Worm (Caenorhabditis elegans) whole organism, L1 larva: Measurements from ENCODE around the gene immp-1.
A peak's percentile ranks its signal among the peaks of the same experiment; 100 is the strongest.

Experiments used
- ceh-90 ChIP-seq: sonication (generic microtip); optimal IDR thresholded peaks from 2 replicates; lab custom pipeline; 2016; ENCODE audit warnings: missing genetic modification characterization, missing compliant biosample characterization
- ets-5 ChIP-seq: fragments of 200-800 bp; sonication (Bioruptor generic); IDR thresholded peaks from 2 replicates; pipeline ENCODE4 v1.3.6; 2022; ENCODE audit warnings: missing genetic modification characterization, missing compliant biosample characterization
- lsy-2 ChIP-seq, 2 experiments: fragments of 150-350 bp; optimal IDR thresholded peaks; 2 replicates each; lab custom pipeline; 2014; ENCODE audit warnings: missing biosample characterization in 2 of 2, missing genetic modification characterization in 2 of 2
- nhr-20 ChIP-seq: sonication (generic microtip); optimal IDR thresholded peaks from 2 replicates; lab custom pipeline; 2016; ENCODE audit warnings: mild to moderate bottlenecking, missing genetic modification characterization, missing compliant biosample characterization
- tbx-2 ChIP-seq: sonication (generic microtip); optimal IDR thresholded peaks from 2 replicates; lab custom pipeline; 2016; ENCODE audit warnings: missing genetic modification characterization, missing compliant biosample characterization

ce11 chrIII:11825654-11826053 is 50.9 kb downstream of the immp-1 start:
- TF ChIP-seq ets-5 (GFP tag; lab: Robert Waterston, UW) (no peak), lsy-2 (tag; optimal IDR thresholded peaks at IDR 0.05; lab: Kevin White, UChicago) (peak; percentile 61 to 90), tbx-2 (tag; lab: Kevin White, UChicago) (peak; percentile 64), ceh-90 (tag; lab: Kevin White, UChicago) (no peak), nhr-20 (tag; lab: Kevin White, UChicago) (peak; percentile 30)
